Fruit fly (Drosophila melanogaster) whole organism, prepupa: Measurements from ENCODE around the gene CG5280.

Experiments
- Blimp-1 ChIP-seq: fragments of 200-800 bp; sonication (Bioruptor generic); optimal IDR thresholded peaks from 3 replicates; lab custom pipeline; 2017; ENCODE audit warnings: missing biosample characterization, missing genetic modification characterization, mild to moderate bottlenecking, moderate library complexity, missing genetic modification reagents
- CG10631 ChIP-seq: fragments of 200-800 bp; sonication (Bioruptor generic); optimal IDR thresholded peaks from 2 replicates; lab custom pipeline; 2016; ENCODE audit warnings: missing biosample characterization, missing genetic modification characterization
- CG11294 ChIP-seq: fragments of 200-800 bp; sonication (Bioruptor generic); IDR thresholded peaks from 2 replicates; pipeline ENCODE4 v1.3.6; 2022; ENCODE audit warnings: missing biosample characterization, missing genetic modification characterization
- CG11762 ChIP-seq: fragments of 200-800 bp; sonication (Bioruptor generic); optimal IDR thresholded peaks from 3 replicates; lab custom pipeline; 2016; ENCODE audit warnings: missing biosample characterization, missing genetic modification characterization; ENCODE audit not compliant: insufficient read depth
- CG11902 ChIP-seq: fragments of 200-800 bp; sonication (Bioruptor generic); optimal IDR thresholded peaks from 3 replicates; lab custom pipeline; 2016; ENCODE audit warnings: missing biosample characterization, missing genetic modification characterization
- CG1621 ChIP-seq: fragments of 200-800 bp; sonication (Bioruptor generic); optimal IDR thresholded peaks from 3 replicates; lab custom pipeline; 2018; ENCODE audit warnings: missing biosample characterization, mild to moderate bottlenecking, missing genetic modification characterization
- CG16779 ChIP-seq: fragments of 200-800 bp; sonication (Bioruptor generic); optimal IDR thresholded peaks from 3 replicates; lab custom pipeline; 2017; ENCODE audit warnings: missing biosample characterization, mild to moderate bottlenecking, missing genetic modification characterization
- CG3032 ChIP-seq: fragments of 200-800 bp; optimal IDR thresholded peaks from 2 replicates; lab custom pipeline; 2019; ENCODE audit warnings: missing biosample characterization, mild to moderate bottlenecking, missing genetic modification characterization, moderate library complexity
- CG31627 ChIP-seq: fragments of 200-800 bp; sonication (Bioruptor generic); optimal IDR thresholded peaks from 3 replicates; lab custom pipeline; 2016; ENCODE audit warnings: missing biosample characterization, missing genetic modification characterization
- CG32006 ChIP-seq: fragments of 200-800 bp; sonication (Bioruptor generic); optimal IDR thresholded peaks from 3 replicates; lab custom pipeline; 2017; ENCODE audit warnings: missing biosample characterization, mild to moderate bottlenecking, missing genetic modification characterization
- CG4318 ChIP-seq: fragments of 200-800 bp; sonication (Bioruptor generic); optimal IDR thresholded peaks from 3 replicates; lab custom pipeline; 2017; ENCODE audit warnings: missing biosample characterization, mild to moderate bottlenecking, missing genetic modification characterization
- CG6163 ChIP-seq: fragments of 200-800 bp; sonication (Bioruptor generic); IDR thresholded peaks from 3 replicates; pipeline ENCODE4 v1.3.6; 2022; ENCODE audit warnings: missing biosample characterization, missing genetic modification characterization
- CG6276 ChIP-seq: fragments of 200-800 bp; sonication (Bioruptor generic); optimal IDR thresholded peaks from 2 replicates; lab custom pipeline; 2017; ENCODE audit warnings: missing biosample characterization, mild to moderate bottlenecking, missing genetic modification characterization
- CG6792 ChIP-seq: fragments of 200-800 bp; sonication (Bioruptor generic); optimal IDR thresholded peaks from 3 replicates; lab custom pipeline; 2016; ENCODE audit warnings: missing biosample characterization, missing genetic modification characterization
- CG6854 ChIP-seq: fragments of 200-800 bp; sonication (Bioruptor generic); optimal IDR thresholded peaks from 2 replicates; lab custom pipeline; 2017; ENCODE audit warnings: missing biosample characterization, mild to moderate bottlenecking, missing genetic modification characterization
- CG7368 ChIP-seq: fragments of 200-800 bp; sonication (Bioruptor generic); optimal IDR thresholded peaks from 3 replicates; lab custom pipeline; 2016; ENCODE audit warnings: missing biosample characterization, missing genetic modification characterization
- CG8119 ChIP-seq: fragments of 200-800 bp; sonication (Bioruptor generic); IDR thresholded peaks from 3 replicates; pipeline ENCODE4 v1.3.6; 2022; ENCODE audit warnings: missing biosample characterization, missing genetic modification characterization
- CG8319 ChIP-seq: fragments of 200-800 bp; sonication (Bioruptor generic); optimal IDR thresholded peaks from 3 replicates; lab custom pipeline; 2016; ENCODE audit warnings: missing biosample characterization, missing genetic modification characterization
- CG8632 ChIP-seq: fragments of 200-800 bp; sonication (Bioruptor generic); optimal IDR thresholded peaks from 3 replicates; lab custom pipeline; 2016; ENCODE audit warnings: missing biosample characterization, missing genetic modification characterization
- CG9139 ChIP-seq: fragments of 200-800 bp; sonication (Bioruptor generic); optimal IDR thresholded peaks from 3 replicates; lab custom pipeline; 2017; ENCODE audit warnings: missing biosample characterization, mild to moderate bottlenecking, missing genetic modification characterization
- Eip78C ChIP-seq: fragments of 200-800 bp; sonication (Bioruptor generic); peaks from one replicate; lab custom pipeline; 2016; ENCODE audit warnings: missing biosample characterization, missing genetic modification characterization
- Eip93F ChIP-seq: fragments of 200-800 bp; sonication (Bioruptor generic); optimal IDR thresholded peaks from 2 replicates; lab custom pipeline; 2016; ENCODE audit warnings: missing biosample characterization, mild to moderate bottlenecking, missing genetic modification characterization
- Ets21C ChIP-seq: fragments of 200-800 bp; sonication (Bioruptor generic); optimal IDR thresholded peaks from 3 replicates; lab custom pipeline; 2016; ENCODE audit warnings: missing biosample characterization, missing genetic modification characterization
- Ets96B ChIP-seq: fragments of 200-800 bp; optimal IDR thresholded peaks from 2 replicates; lab custom pipeline; 2019; ENCODE audit warnings: missing biosample characterization, mild to moderate bottlenecking, missing genetic modification characterization, moderate library complexity
- Gug ChIP-seq: fragments of 200-800 bp; sonication (Bioruptor generic); IDR thresholded peaks from 2 replicates; pipeline ENCODE4 v1.3.6; 2022; ENCODE audit warnings: missing biosample characterization, missing genetic modification characterization
- Hr39 ChIP-seq: fragments of 200-800 bp; sonication (Bioruptor generic); optimal IDR thresholded peaks from 2 replicates; lab custom pipeline; 2016; ENCODE audit warnings: missing biosample characterization, missing genetic modification characterization
- Lpt ChIP-seq: fragments of 200-800 bp; sonication (Bioruptor generic); optimal IDR thresholded peaks from 3 replicates; lab custom pipeline; 2016; ENCODE audit warnings: missing biosample characterization, missing genetic modification characterization
- Met ChIP-seq: fragments of 200-800 bp; sonication (Bioruptor generic); optimal IDR thresholded peaks from 3 replicates; lab custom pipeline; 2016; ENCODE audit warnings: missing biosample characterization, missing genetic modification characterization
- OdsH ChIP-seq: fragments of 200-800 bp; sonication (Bioruptor generic); optimal IDR thresholded peaks from 3 replicates; lab custom pipeline; 2016; ENCODE audit warnings: missing biosample characterization, missing genetic modification characterization
- Smox ChIP-seq: fragments of 200-800 bp; sonication (Bioruptor generic); optimal IDR thresholded peaks from 3 replicates; lab custom pipeline; 2016; ENCODE audit warnings: missing biosample characterization, missing genetic modification characterization
- Sox102F ChIP-seq: fragments of 200-800 bp; sonication (Bioruptor generic); optimal IDR thresholded peaks from 2 replicates; lab custom pipeline; 2016; ENCODE audit warnings: missing biosample characterization, mild to moderate bottlenecking, missing genetic modification characterization
- Sox14 ChIP-seq: fragments of 200-800 bp; sonication (Bioruptor generic); optimal IDR thresholded peaks from 3 replicates; lab custom pipeline; 2016; ENCODE audit warnings: missing biosample characterization, missing genetic modification characterization
- Sox15 ChIP-seq: fragments of 200-800 bp; sonication (Bioruptor generic); optimal IDR thresholded peaks from 3 replicates; lab custom pipeline; 2016; ENCODE audit warnings: missing biosample characterization, missing genetic modification characterization
- achi ChIP-seq: fragments of 200-800 bp; sonication (Bioruptor generic); optimal IDR thresholded peaks from 3 replicates; lab custom pipeline; 2016; ENCODE audit warnings: missing biosample characterization, missing genetic modification characterization
- dac ChIP-seq: fragments of 200-800 bp; sonication (Bioruptor generic); optimal IDR thresholded peaks from 2 replicates; lab custom pipeline; 2017; ENCODE audit warnings: missing biosample characterization, mild to moderate bottlenecking, missing genetic modification characterization
- dsx ChIP-seq: fragments of 200-800 bp; optimal IDR thresholded peaks from 3 replicates; lab custom pipeline; 2019; ENCODE audit warnings: missing biosample characterization, mild to moderate bottlenecking, missing genetic modification characterization, moderate library complexity; ENCODE audit not compliant: poor library complexity, severe bottlenecking
- esn ChIP-seq: fragments of 200-800 bp; sonication (Bioruptor generic); optimal IDR thresholded peaks from 2 replicates; lab custom pipeline; 2016; ENCODE audit warnings: missing biosample characterization, mild to moderate bottlenecking, missing genetic modification characterization, moderate library complexity
- fd85E ChIP-seq: fragments of 200-800 bp; sonication (Bioruptor generic); optimal IDR thresholded peaks from 3 replicates; lab custom pipeline; 2016; ENCODE audit warnings: missing biosample characterization, missing genetic modification characterization
- fkh ChIP-seq: fragments of 200-800 bp; sonication (Bioruptor generic); optimal IDR thresholded peaks from 3 replicates; lab custom pipeline; 2017; ENCODE audit warnings: missing biosample characterization, mild to moderate bottlenecking, missing genetic modification characterization, moderate library complexity
- net ChIP-seq: fragments of 200-800 bp; sonication (Bioruptor generic); optimal IDR thresholded peaks from 3 replicates; lab custom pipeline; 2016; ENCODE audit warnings: missing biosample characterization, missing genetic modification characterization
- salr ChIP-seq, 2 experiments: fragments of 200-800 bp; sonication (Bioruptor generic); optimal IDR thresholded peaks; 3 replicates each; lab custom pipeline; 2016 to 2018; ENCODE audit warnings: missing biosample characterization in 2 of 2, missing genetic modification characterization in 2 of 2, mild to moderate bottlenecking in 1 of 2
- ss ChIP-seq, 2 experiments: fragments of 200-800 bp; sonication (Bioruptor generic); optimal IDR thresholded peaks; 2 replicates in 1 of 2; 3 replicates in 1 of 2; lab custom pipeline; 2017 to 2018; ENCODE audit warnings: mild to moderate bottlenecking in 2 of 2, missing biosample characterization in 2 of 2, missing genetic modification characterization in 2 of 2, moderate library complexity in 1 of 2
- svp ChIP-seq: fragments of 200-800 bp; sonication (Bioruptor generic); peaks from one replicate; lab custom pipeline; 2016; ENCODE audit warnings: missing biosample characterization, missing genetic modification characterization
- topi ChIP-seq: fragments of 200-800 bp; sonication (Bioruptor generic); optimal IDR thresholded peaks from 3 replicates; lab custom pipeline; 2016; ENCODE audit warnings: missing biosample characterization, missing genetic modification characterization
- vri ChIP-seq: fragments of 200-800 bp; sonication (Bioruptor generic); optimal IDR thresholded peaks from 3 replicates; lab custom pipeline; 2016; ENCODE audit warnings: missing biosample characterization, mild to moderate bottlenecking, missing genetic modification characterization

CG5280 gene

dm6 chr3L:8978678-8979413, 11.2 kb downstream of the CG5280 start (continued):
- TF ChIP-seq topi (GFP tag; lab: Kevin White, UChicago), result peak; percentile 27
- TF ChIP-seq Sox14 (GFP tag; lab: Kevin White, UChicago), result peak; percentile 40
- TF ChIP-seq CG8632, result peak; percentile 6
- TF ChIP-seq svp, result peak; percentile 81
- no peak for TF ChIP-seq Ets21C
- TF ChIP-seq CG32006 (GFP tag; lab: Kevin White, UChicago), result peak; percentile 66
- TF ChIP-seq CG6792 (GFP tag; lab: Kevin White, UChicago), result peak; percentile 18

- no peak for TF ChIP-seq Sox102F
- TF ChIP-seq Sox15, result peak; percentile 59
- no peak for TF ChIP-seq CG11294 (GFP tag; lab: Robert Waterston, UW)
- TF ChIP-seq Ets21C, result no peak
- no peak for TF ChIP-seq OdsH
- no peak for TF ChIP-seq CG16779 (tag; lab: Kevin White, UChicago)
- peak; percentile 69 for TF ChIP-seq CG3032 (tag; lab: Kevin White, UChicago)
- TF ChIP-seq CG6163 (GFP tag; lab: Robert Waterston, UW), result no peak
- peak; percentile 11 for TF ChIP-seq topi (GFP tag; lab: Kevin White, UChicago)
- no peak for TF ChIP-seq CG11762 (GFP tag; lab: Kevin White, UChicago)
- peak; percentile 90 for TF ChIP-seq svp
- no peak for TF ChIP-seq dac
- no peak for TF ChIP-seq CG8119 (GFP tag; lab: Robert Waterston, UW)
- no peak for TF ChIP-seq CG7368 (GFP tag; lab: Kevin White, UChicago)
- TF ChIP-seq Eip78C (GFP tag; lab: Kevin White, UChicago), result no peak
- TF ChIP-seq CG31627 (GFP tag; lab: Kevin White, UChicago), result peak; percentile 70
- no peak for TF ChIP-seq CG32006 (GFP tag; lab: Kevin White, UChicago)
- TF ChIP-seq Blimp-1 (GFP tag; lab: Kevin White, UChicago), result peak; percentile 84
- no peak for TF ChIP-seq CG6276 (GFP tag; lab: Kevin White, UChicago)
- TF ChIP-seq CG1621, result no peak
- TF ChIP-seq Ets96B, result peak; percentile 62
- peak; percentile 66 for TF ChIP-seq achi (GFP tag; lab: Kevin White, UChicago)
- TF ChIP-seq CG6854 (GFP tag; lab: Kevin White, UChicago), result peak; percentile 18
- TF ChIP-seq dsx (GFP tag; lab: Kevin White, UChicago), result no peak
- TF ChIP-seq net (GFP tag; lab: Kevin White, UChicago), result peak; percentile 12
- TF ChIP-seq CG4318 (GFP tag; lab: Kevin White, UChicago), result no peak
- no peak for TF ChIP-seq fd85E (GFP tag; lab: Kevin White, UChicago)
- peak; percentile 15 for TF ChIP-seq Hr39
- no peak for TF ChIP-seq Met (GFP tag; lab: Kevin White, UChicago)
- no peak for TF ChIP-seq CG9139 (GFP tag; lab: Kevin White, UChicago)
- TF ChIP-seq CG8319 (GFP tag; lab: Kevin White, UChicago), result no peak
- no peak for TF ChIP-seq Lpt (GFP tag; lab: Kevin White, UChicago)
- no peak for TF ChIP-seq vri (GFP tag; lab: Kevin White, UChicago)
- TF ChIP-seq Smox (GFP tag; lab: Kevin White, UChicago), result no peak
- no peak for TF ChIP-seq fkh
- TF ChIP-seq salr (GFP tag; optimal IDR thresholded peaks at IDR 0.05; lab: Kevin White, UChicago), result no peak
- peak; percentile 83 for TF ChIP-seq esn
- TF ChIP-seq Eip93F, result no peak
- TF ChIP-seq ss (GFP tag; optimal IDR thresholded peaks at IDR 0.05; lab: Kevin White, UChicago), result peak in 1 of 2 experiments; percentile 17
- TF ChIP-seq Gug (GFP tag; lab: Robert Waterston, UW), result 0 out of 2 replicates have a peak, but pooled peaks have one; percentile 21
- peak; percentile 47 for TF ChIP-seq CG10631 (GFP tag; lab: Kevin White, UChicago)
- TF ChIP-seq CG8632, result no peak
- no peak for TF ChIP-seq CG6792 (GFP tag; lab: Kevin White, UChicago)
- peak; percentile 48 for TF ChIP-seq CG11902 (GFP tag; lab: Kevin White, UChicago)
Measured at dm6 chr3L:8974478-8975477, 15.2 kb downstream of the CG5280 start, which contains the start of the genes pix and Srp68. TSS of gene pix (minus strand) at chr3L:8974765. TSS of gene Srp68 (plus strand) at chr3L:8975046.
